Fruit fly (Drosophila melanogaster): Measurements from ENCODE around the gene Eaf6.

Eaf6 gene

dm6 chr3L:5611732-5612250 lies 3.7 kb upstream of the Eaf6 start:
- TF ChIP-seq CrebB (tag; optimal IDR thresholded peaks at IDR 0.05) (peak; percentile 76), h (optimal IDR thresholded peaks at IDR 0.05) (no peak), scrt (GFP tag; optimal IDR thresholded peaks at IDR 0.05) (peak; percentile 67), CG31365 (tag; optimal IDR thresholded peaks at IDR 0.05) (peak; percentile 32), CG12299 (tag; optimal IDR thresholded peaks at IDR 0.05) (peak; percentile 64), tin (GFP tag; optimal IDR thresholded peaks at IDR 0.05) (peak; percentile 72), CG8290 (GFP tag; optimal IDR thresholded peaks at IDR 0.05) (no peak), CG8290 (tag; optimal IDR thresholded peaks at IDR 0.05) (peak in 1 of 2 experiments; percentile 19), tup (GFP tag; optimal IDR thresholded peaks at IDR 0.05) (peak; percentile 36), E2f2 (GFP tag; IDR thresholded peaks at IDR 0.05) (no peak; the same call in 1 of the 2 replicates), Lim3 (GFP tag; IDR thresholded peaks at IDR 0.05) (no peak), YL-1 (GFP tag; optimal IDR thresholded peaks at IDR 0.05) (peak; percentile 2), CG8765 (GFP tag; IDR thresholded peaks at IDR 0.05) (no peak), CG2199 (GFP tag; IDR thresholded peaks at IDR 0.05) (no peak), HLH54F (GFP tag; optimal IDR thresholded peaks at IDR 0.05) (no peak), sima (GFP tag; optimal IDR thresholded peaks at IDR 0.05) (no peak), CG4404 (GFP tag; IDR thresholded peaks at IDR 0.05) (no peak), Scr (GFP tag; IDR thresholded peaks at IDR 0.05; ENCODE audit: partially characterized antibody) (no peak), Dip2 (GFP tag; IDR thresholded peaks at IDR 0.05) (no peak), CG5245 (GFP tag; optimal IDR thresholded peaks at IDR 0.05) (peak; percentile 61), croc (GFP tag; conservative IDR thresholded peaks at IDR 0.05) (peak; percentile 78), CG11695 (GFP tag; IDR thresholded peaks at IDR 0.05) (peak; percentile 63), Dll (GFP tag; IDR thresholded peaks at IDR 0.05; ENCODE audit: partially characterized antibody) (no peak), Hr51 (GFP tag; optimal IDR thresholded peaks at IDR 0.05) (peak; percentile 29 to 89), en (GFP tag; optimal IDR thresholded peaks at IDR 0.05) (peak; percentile 33), tap (tag; optimal IDR thresholded peaks at IDR 0.05) (peak; percentile 82), NfI (GFP tag; optimal IDR thresholded peaks at IDR 0.05) (peak; percentile 59), knrl (GFP tag; IDR thresholded peaks at IDR 0.05; ENCODE audit: partially characterized antibody) (no peak), pan (optimal IDR thresholded peaks at IDR 0.05) (no peak), pan (GFP tag; optimal IDR thresholded peaks at IDR 0.05 in 1 of 2, IDR thresholded peaks at IDR 0.05 in 1 of 2) (peak in 1 of 2 experiments; percentile 66), gce (GFP tag; IDR thresholded peaks at IDR 0.05) (0 out of 3 replicates have a peak, but pooled peaks have one; percentile 57), CG11560 (tag; IDR thresholded peaks at IDR 0.05) (no peak), CG2875 (GFP tag; optimal IDR thresholded peaks at IDR 0.05) (peak; percentile 83), CG1233 (GFP tag; optimal IDR thresholded peaks at IDR 0.05) (peak; percentile 76), gsb (GFP tag; IDR thresholded peaks at IDR 0.05) (no peak; the same call in 1 of the 2 replicates), yki (optimal IDR thresholded peaks at IDR 0.05) (no peak), cg (GFP tag; optimal IDR thresholded peaks at IDR 0.05) (peak; percentile 48), HLHmδ (GFP tag; optimal IDR thresholded peaks at IDR 0.05) (no peak), CG2202 (tag; optimal IDR thresholded peaks at IDR 0.05) (peak; percentile 86), tio (GFP tag; optimal IDR thresholded peaks at IDR 0.05) (peak; percentile 68), Camta (GFP tag; optimal IDR thresholded peaks at IDR 0.05) (peak; percentile 1), CG3995 (GFP tag; optimal IDR thresholded peaks at IDR 0.05) (no peak), run (tag; optimal IDR thresholded peaks at IDR 0.05) (peak; percentile 73), CG7963 (GFP tag; IDR thresholded peaks at IDR 0.05; ENCODE audit: partially characterized antibody) (no peak), maf-S (GFP tag; optimal IDR thresholded peaks at IDR 0.05) (no peak), CG12391 (tag; optimal IDR thresholded peaks at IDR 0.05) (peak; percentile 90), pho (GFP tag; optimal IDR thresholded peaks at IDR 0.05) (peak; percentile 25), CG11723 (GFP tag; optimal IDR thresholded peaks at IDR 0.05) (peak; percentile 59), CG11456 (GFP tag; IDR thresholded peaks at IDR 0.05) (no peak), CG17361 (GFP tag; IDR thresholded peaks at IDR 0.05) (peak; percentile 91), Hr78 (GFP tag; optimal IDR thresholded peaks at IDR 0.05) (peak in 1 of 2 experiments; percentile 78), HLH3B (GFP tag; IDR thresholded peaks at IDR 0.05) (peak; percentile 83)
